Fruit fly (Drosophila melanogaster) whole organism, embryonic: ENCODE measurements around the gene syd.

Experiments used
- CG11247 ChIP-seq: fragments of 200-800 bp; sonication (Bioruptor generic); IDR thresholded peaks from 2 replicates; pipeline ENCODE4 v1.3.6; 2022; ENCODE audit warnings: missing biosample characterization, missing genetic modification characterization
- CG13775 ChIP-seq: fragments of 200-800 bp; sonication (Bioruptor generic); optimal IDR thresholded peaks from 3 replicates; lab custom pipeline; 2017; ENCODE audit warnings: missing biosample characterization, mild to moderate bottlenecking, missing genetic modification characterization
- CG14441 ChIP-seq: fragments of 200-800 bp; sonication (Bioruptor generic); IDR thresholded peaks from 2 replicates; pipeline ENCODE4 v1.3.6; 2022; ENCODE audit warnings: missing biosample characterization, missing genetic modification characterization
- CG1602 ChIP-seq: fragments of 200-800 bp; sonication (Bioruptor generic); optimal IDR thresholded peaks from 3 replicates; lab custom pipeline; 2016; ENCODE audit warnings: missing biosample characterization, missing genetic modification characterization
- CG16863 ChIP-seq: fragments of 200-800 bp; sonication (Bioruptor generic); optimal IDR thresholded peaks from 3 replicates; lab custom pipeline; 2016; ENCODE audit warnings: missing biosample characterization, missing genetic modification characterization
- CG17328 ChIP-seq: fragments of 200-800 bp; sonication (Bioruptor generic); IDR thresholded peaks from 2 replicates; pipeline ENCODE4 v1.3.6; 2022; ENCODE audit warnings: missing biosample characterization, missing genetic modification characterization
- CG17361 ChIP-seq: fragments of 200-800 bp; sonication (Bioruptor generic); IDR thresholded peaks from 3 replicates; pipeline ENCODE4 v1.3.6; 2022; ENCODE audit warnings: missing biosample characterization, missing genetic modification characterization
- CG17385 ChIP-seq: fragments of 200-800 bp; sonication (Bioruptor generic); optimal IDR thresholded peaks from 3 replicates; lab custom pipeline; 2018; ENCODE audit warnings: missing biosample characterization, mild to moderate bottlenecking, missing genetic modification characterization
- CG17829 ChIP-seq: fragments of 200-800 bp; optimal IDR thresholded peaks from 2 replicates; lab custom pipeline; 2019; ENCODE audit warnings: missing biosample characterization, mild to moderate bottlenecking, missing genetic modification characterization, moderate library complexity
- CG18476 ChIP-seq: fragments of 200-800 bp; sonication (Bioruptor generic); optimal IDR thresholded peaks from 2 replicates; lab custom pipeline; 2016; ENCODE audit warnings: missing biosample characterization, mild to moderate bottlenecking, missing genetic modification characterization
- CG2875 ChIP-seq: fragments of 200-800 bp; sonication (Bioruptor generic); optimal IDR thresholded peaks from 2 replicates; lab custom pipeline; 2017; ENCODE audit warnings: missing biosample characterization, mild to moderate bottlenecking, missing genetic modification characterization, missing genetic modification reagents
- CG2889 ChIP-seq: fragments of 200-800 bp; sonication (Bioruptor generic); IDR thresholded peaks from 3 replicates; pipeline ENCODE4 v1.3.6; 2022; ENCODE audit warnings: missing biosample characterization, missing genetic modification characterization
- CG30020 ChIP-seq: fragments of 200-800 bp; optimal IDR thresholded peaks from 2 replicates; lab custom pipeline; 2019; ENCODE audit warnings: missing biosample characterization, mild to moderate bottlenecking, missing genetic modification characterization, moderate library complexity
- CG31388 ChIP-seq: fragments of 200-800 bp; sonication (Bioruptor generic); optimal IDR thresholded peaks from 2 replicates; lab custom pipeline; 2016; ENCODE audit warnings: missing biosample characterization, missing genetic modification characterization
- CG32767 ChIP-seq: fragments of 200-800 bp; sonication (Bioruptor generic); IDR thresholded peaks from 2 replicates; pipeline ENCODE4 v1.3.6; 2022; ENCODE audit warnings: missing biosample characterization, missing genetic modification characterization
- CG33213 ChIP-seq: fragments of 200-800 bp; sonication (Bioruptor generic); optimal IDR thresholded peaks from 3 replicates; lab custom pipeline; 2016; ENCODE audit warnings: missing biosample characterization, missing genetic modification characterization
- CG42726 ChIP-seq: fragments of 200-800 bp; sonication (Bioruptor generic); IDR thresholded peaks from 2 replicates; pipeline ENCODE4 v1.3.6; 2022; ENCODE audit warnings: missing biosample characterization, missing genetic modification characterization; ENCODE audit not compliant: partially characterized antibody
- CG4404 ChIP-seq: fragments of 200-800 bp; sonication (Bioruptor generic); IDR thresholded peaks from 2 replicates; pipeline ENCODE4 v1.3.6; 2022; ENCODE audit warnings: missing biosample characterization, missing genetic modification characterization
- CG4617 ChIP-seq: fragments of 200-800 bp; sonication (Bioruptor generic); optimal IDR thresholded peaks from 3 replicates; lab custom pipeline; 2016; ENCODE audit warnings: missing biosample characterization, missing genetic modification characterization, borderline replicate concordance
- CG6683 ChIP-seq: fragments of 200-800 bp; sonication (Bioruptor generic); optimal IDR thresholded peaks from 2 replicates; lab custom pipeline; 2017; ENCODE audit warnings: missing biosample characterization, mild to moderate bottlenecking, missing genetic modification characterization, missing genetic modification reagents
- CG6813 ChIP-seq: fragments of 200-800 bp; sonication (Bioruptor generic); optimal IDR thresholded peaks from 2 replicates; lab custom pipeline; 2017; ENCODE audit warnings: missing biosample characterization, missing genetic modification characterization, mild to moderate bottlenecking, moderate library complexity, missing genetic modification reagents
- CG8924 ChIP-seq: fragments of 200-800 bp; optimal IDR thresholded peaks from 3 replicates; lab custom pipeline; 2019; ENCODE audit warnings: missing biosample characterization, mild to moderate bottlenecking, missing genetic modification characterization, moderate library complexity
- CG9727 ChIP-seq: fragments of 200-800 bp; sonication (Bioruptor generic); optimal IDR thresholded peaks from 3 replicates; lab custom pipeline; 2017; ENCODE audit warnings: missing biosample characterization, mild to moderate bottlenecking, missing genetic modification characterization
- CG9817 ChIP-seq: fragments of 200-800 bp; sonication (Bioruptor generic); optimal IDR thresholded peaks from 2 replicates; lab custom pipeline; 2018; ENCODE audit warnings: missing biosample characterization, mild to moderate bottlenecking, missing genetic modification characterization, moderate library complexity
- Camta ChIP-seq: fragments of 200-800 bp; sonication (Bioruptor generic); optimal IDR thresholded peaks from 2 replicates; lab custom pipeline; 2016; ENCODE audit warnings: missing biosample characterization, missing genetic modification characterization
- D19B ChIP-seq: fragments of 200-800 bp; sonication (Bioruptor generic); optimal IDR thresholded peaks from 2 replicates; lab custom pipeline; 2017; ENCODE audit warnings: missing biosample characterization, mild to moderate bottlenecking, missing genetic modification characterization
- Deaf1 ChIP-seq: fragments of 200-800 bp; optimal IDR thresholded peaks from 3 replicates; lab custom pipeline; 2019; ENCODE audit warnings: missing biosample characterization, mild to moderate bottlenecking, missing genetic modification characterization, moderate library complexity
- E2f1 ChIP-seq: fragments of 200-800 bp; sonication (Bioruptor generic); IDR thresholded peaks from 2 replicates; pipeline ENCODE4 v1.3.6; 2022; ENCODE audit warnings: missing biosample characterization, missing genetic modification characterization
- Fer1 ChIP-seq: fragments of 200-800 bp; sonication (Bioruptor generic); optimal IDR thresholded peaks from 2 replicates; lab custom pipeline; 2017; ENCODE audit warnings: missing biosample characterization, mild to moderate bottlenecking, missing genetic modification characterization
- Hey ChIP-seq: fragments of 200-800 bp; sonication (Bioruptor generic); optimal IDR thresholded peaks from 3 replicates; lab custom pipeline; 2018; ENCODE audit warnings: missing biosample characterization, mild to moderate bottlenecking, missing genetic modification characterization
- HmgD ChIP-seq: fragments of 200-800 bp; sonication (Bioruptor generic); optimal IDR thresholded peaks from 3 replicates; lab custom pipeline; 2016; ENCODE audit warnings: missing biosample characterization, missing genetic modification characterization
- MTF-1 ChIP-seq: fragments of 200-800 bp; sonication (Bioruptor generic); optimal IDR thresholded peaks from 2 replicates; lab custom pipeline; 2018; ENCODE audit warnings: missing biosample characterization, mild to moderate bottlenecking, missing genetic modification characterization, borderline replicate concordance
- Mes4 ChIP-seq: fragments of 200-800 bp; sonication (Bioruptor generic); optimal IDR thresholded peaks from 2 replicates; lab custom pipeline; 2016; ENCODE audit warnings: missing biosample characterization, missing genetic modification characterization
- TFAM ChIP-seq: fragments of 200-800 bp; sonication (Bioruptor generic); optimal IDR thresholded peaks from 2 replicates; lab custom pipeline; 2017; ENCODE audit warnings: missing biosample characterization, missing genetic modification characterization, inconsistent platforms
- Tbp ChIP-seq: fragments of >200 bp; optimal IDR thresholded peaks from 2 replicates; lab custom pipeline; 2018; ENCODE audit warnings: missing biosample characterization, missing genetic modification characterization
- ab ChIP-seq: fragments of 200-800 bp; sonication (Bioruptor generic); optimal IDR thresholded peaks from 2 replicates; lab custom pipeline; 2016; ENCODE audit warnings: missing biosample characterization, missing genetic modification characterization
- ash1 ChIP-seq: fragments of 200-800 bp; sonication (Bioruptor generic); optimal IDR thresholded peaks from 2 replicates; lab custom pipeline; 2018; ENCODE audit warnings: missing biosample characterization, mild to moderate bottlenecking, missing genetic modification characterization
- az2 ChIP-seq: fragments of 200-800 bp; sonication (Bioruptor generic); optimal IDR thresholded peaks from 3 replicates; lab custom pipeline; 2016; ENCODE audit warnings: missing biosample characterization, missing genetic modification characterization
- bowl ChIP-seq: fragments of 200-800 bp; sonication (Bioruptor generic); IDR thresholded peaks from 2 replicates; pipeline ENCODE4 v1.3.6; 2022; ENCODE audit warnings: missing biosample characterization, missing genetic modification characterization
- dmrt11E ChIP-seq: fragments of 200-800 bp; sonication (Bioruptor generic); optimal IDR thresholded peaks from 3 replicates; lab custom pipeline; 2018; ENCODE audit warnings: missing biosample characterization, mild to moderate bottlenecking, missing genetic modification characterization, moderate library complexity
- esg ChIP-seq: fragments of 200-800 bp; sonication (Bioruptor generic); conservative IDR thresholded peaks from 2 replicates; pipeline ENCODE4 v1.3.6; 2022; ENCODE audit warnings: missing biosample characterization, missing genetic modification characterization
- kay ChIP-seq: fragments of 200-800 bp; sonication (Bioruptor generic); optimal IDR thresholded peaks from 2 replicates; lab custom pipeline; 2016; ENCODE audit warnings: missing biosample characterization, missing genetic modification characterization
- oc ChIP-seq: fragments of 200-800 bp; sonication (Bioruptor generic); optimal IDR thresholded peaks from 2 replicates; lab custom pipeline; 2018; ENCODE audit warnings: missing biosample characterization, mild to moderate bottlenecking, missing genetic modification characterization, moderate library complexity
- phol ChIP-seq: fragments of 200-800 bp; sonication (Bioruptor generic); optimal IDR thresholded peaks from 3 replicates; lab custom pipeline; 2018; ENCODE audit warnings: missing biosample characterization, mild to moderate bottlenecking, missing genetic modification characterization, moderate library complexity
- row ChIP-seq: fragments of 200-800 bp; sonication (Bioruptor generic); IDR thresholded peaks from 3 replicates; pipeline ENCODE4 v1.3.6; 2022; ENCODE audit warnings: missing biosample characterization, missing genetic modification characterization
- run ChIP-seq: fragments of 200-800 bp; sonication (Bioruptor generic); optimal IDR thresholded peaks from 3 replicates; lab custom pipeline; 2018; ENCODE audit warnings: missing biosample characterization, mild to moderate bottlenecking, missing genetic modification characterization
- scrt ChIP-seq: fragments of 200-800 bp; sonication (Bioruptor generic); optimal IDR thresholded peaks from 2 replicates; lab custom pipeline; 2018; ENCODE audit warnings: missing biosample characterization, mild to moderate bottlenecking, missing genetic modification characterization, moderate library complexity
- seq ChIP-seq: fragments of 200-800 bp; sonication (Bioruptor generic); IDR thresholded peaks from 2 replicates; pipeline ENCODE4 v1.3.6; 2022; ENCODE audit warnings: missing biosample characterization, missing genetic modification characterization
- ttk ChIP-seq: fragments of 200-800 bp; sonication (Bioruptor generic); IDR thresholded peaks from 2 replicates; pipeline ENCODE4 v2.1.2; 2022; ENCODE audit warnings: missing biosample characterization, missing genetic modification characterization
- zen2 ChIP-seq: fragments of 200-800 bp; sonication (Bioruptor generic); IDR thresholded peaks from 3 replicates; pipeline ENCODE4 v1.3.6; 2022; ENCODE audit warnings: missing biosample characterization, missing genetic modification characterization; ENCODE audit not compliant: partially characterized antibody
- zfh1 ChIP-seq: fragments of 200-800 bp; sonication (Bioruptor generic); IDR thresholded peaks from 3 replicates; pipeline ENCODE4 v1.3.6; 2022; ENCODE audit warnings: missing biosample characterization, missing genetic modification characterization
- zfh2 ChIP-seq: fragments of 200-800 bp; sonication (Bioruptor generic); optimal IDR thresholded peaks from 2 replicates; lab custom pipeline; 2016; ENCODE audit warnings: missing biosample characterization, missing genetic modification characterization

syd gene

dm6 chr3L:7958083-7958482 is 22.2 kb upstream of the syd start (continued):
- TF ChIP-seq scrt (GFP tag; lab: Kevin White, UChicago), result no peak
- TF ChIP-seq CG17361 (GFP tag; lab: Robert Waterston, UW), result 0 out of 3 replicates have a peak, but pooled peaks have one; percentile 45
- peak; percentile 65 for TF ChIP-seq row
- TF ChIP-seq CG42726 (GFP tag; lab: Robert Waterston, UW), result no peak
- 0 out of 2 replicates have a peak, but pooled peaks have one; percentile 19 for TF ChIP-seq CG17328
- no peak for TF ChIP-seq run (tag; lab: Kevin White, UChicago)
- no peak for TF ChIP-seq HmgD (GFP tag; lab: Kevin White, UChicago)
- TF ChIP-seq zen2 (GFP tag; lab: Robert Waterston, UW), result no peak
- TF ChIP-seq CG13775 (GFP tag; lab: Kevin White, UChicago), result no peak
- TF ChIP-seq CG4404 (GFP tag; lab: Robert Waterston, UW), result no peak
- no peak for TF ChIP-seq esg (GFP tag; lab: Robert Waterston, UW)
- TF ChIP-seq CG33213, result no peak
- peak; percentile 16 for TF ChIP-seq CG17385 (GFP tag; lab: Kevin White, UChicago)
- TF ChIP-seq CG1602, result no peak
- TF ChIP-seq phol, result peak; percentile 33
- no peak for TF ChIP-seq CG14441 (GFP tag; lab: Robert Waterston, UW)
- no peak for TF ChIP-seq Tbp
- TF ChIP-seq seq, result no peak
- no peak for TF ChIP-seq zfh2
- no peak for TF ChIP-seq CG4617 (GFP tag; lab: Kevin White, UChicago)
- TF ChIP-seq E2f1 (GFP tag; lab: Robert Waterston, UW), result no peak
- peak; percentile 49 for TF ChIP-seq D19B (GFP tag; lab: Kevin White, UChicago)
- TF ChIP-seq ttk (GFP tag; lab: Robert Waterston, UW), result no peak
- no peak for TF ChIP-seq kay
- no peak for TF ChIP-seq CG11247
- TF ChIP-seq TFAM (GFP tag; lab: Kevin White, UChicago), result no peak
- TF ChIP-seq Hey, result no peak
- TF ChIP-seq Mes4 (GFP tag; lab: Kevin White, UChicago), result no peak
- no peak for TF ChIP-seq CG16863
- TF ChIP-seq CG31388 (GFP tag; lab: Kevin White, UChicago), result no peak
- no peak for TF ChIP-seq CG18476 (GFP tag; lab: Kevin White, UChicago)
- no peak for TF ChIP-seq CG6683 (GFP tag; lab: Kevin White, UChicago)
- peak; percentile 57 for TF ChIP-seq dmrt11E (tag; lab: Kevin White, UChicago)
- peak; percentile 19 for TF ChIP-seq CG8924 (tag; lab: Kevin White, UChicago)
- TF ChIP-seq CG6813 (GFP tag; lab: Kevin White, UChicago), result no peak
- no peak for TF ChIP-seq Camta (GFP tag; lab: Kevin White, UChicago)
- TF ChIP-seq CG9817, result no peak
- TF ChIP-seq CG30020, result no peak
- no peak for TF ChIP-seq bowl (GFP tag; lab: Robert Waterston, UW)
- no peak for TF ChIP-seq ash1 (GFP tag; lab: Kevin White, UChicago)
- TF ChIP-seq CG32767 (GFP tag; lab: Robert Waterston, UW), result no peak
- TF ChIP-seq zfh1 (GFP tag; lab: Robert Waterston, UW), result no peak
- TF ChIP-seq oc (tag; lab: Kevin White, UChicago), result no peak
- TF ChIP-seq CG9727 (GFP tag; lab: Kevin White, UChicago), result peak; percentile 17
- no peak for TF ChIP-seq CG2889
- no peak for TF ChIP-seq CG2875
- no peak for TF ChIP-seq ab (GFP tag; lab: Kevin White, UChicago)
- TF ChIP-seq Deaf1 (tag; lab: Kevin White, UChicago), result no peak
- TF ChIP-seq MTF-1 (GFP tag; lab: Kevin White, UChicago), result no peak
- no peak for TF ChIP-seq Fer1 (GFP tag; lab: Kevin White, UChicago)
- peak; percentile 10 for TF ChIP-seq CG17829
- peak; percentile 33 for TF ChIP-seq az2 (GFP tag; lab: Kevin White, UChicago)
